Worm (Caenorhabditis elegans) whole organism, L4/young adult: ENCODE data around the gene ZK721.4.

Experiments used
- W03F9.2 ChIP-seq: fragments of 150-350 bp; optimal IDR thresholded peaks from 2 replicates; lab custom pipeline; 2014; ENCODE audit warnings: missing biosample characterization, missing genetic modification characterization
- dao-5 ChIP-seq: sonication (generic microtip); optimal IDR thresholded peaks from 2 replicates; lab custom pipeline; 2016; ENCODE audit warnings: missing genotype, missing genetic modification characterization, moderate library complexity, missing compliant biosample characterization
- him-1 ChIP-seq: sonication (generic microtip); optimal IDR thresholded peaks from 2 replicates; lab custom pipeline; 2016; ENCODE audit warnings: missing genotype, missing genetic modification reagents, missing genetic modification characterization, missing compliant biosample characterization

Gene ZK721.4

ce11 chrX:8828365-8828764, 49.7 kb downstream of the ZK721.4 start, which contains the start of gene rcs-1:
TSS of gene rcs-1 (minus strand) at chrX:8828540.
- TF ChIP-seq dao-5 (tag; lab: Kevin White, UChicago) (no peak), W03F9.2 (tag; lab: Kevin White, UChicago) (no peak), him-1 (no peak)

DNA sequence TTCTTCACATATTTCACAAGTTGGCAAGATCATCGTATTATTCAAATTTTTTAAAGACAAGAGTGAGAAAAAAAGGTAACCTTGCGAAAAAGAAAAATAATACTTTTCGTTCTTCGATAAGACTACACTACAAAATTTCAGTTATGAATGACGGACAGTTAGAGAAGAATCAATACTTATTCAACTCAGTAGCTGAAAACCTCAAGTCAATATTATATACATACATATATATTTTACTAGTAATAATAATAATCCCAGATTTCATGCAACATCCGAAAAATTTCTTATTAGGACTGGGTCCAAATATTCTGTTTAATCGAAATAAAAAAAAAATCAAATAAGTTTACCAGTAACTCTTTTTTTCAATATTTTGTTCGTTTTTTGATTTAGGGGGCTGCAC, 52.5 kb downstream of the ZK721.4 start, which contains the start of gene C28G1.6:
Gene C28G1.6 (minus strand): TSS at position 101 of the 400 bp plus-strand sequence.
- TF ChIP-seq W03F9.2 (tag; lab: Kevin White, UChicago), result no peak
- TF ChIP-seq dao-5 (tag; lab: Kevin White, UChicago), result no peak
- no peak for TF ChIP-seq him-1
